Worm (Caenorhabditis elegans) whole organism, late embryonic: ENCODE results near the gene W02B3.4.

ENCODE experiments used
- ceh-22 ChIP-seq: sonication (generic microtip); optimal IDR thresholded peaks from 2 replicates; lab custom pipeline; 2017; ENCODE audit warnings: missing biosample characterization, missing genetic modification characterization
- dmd-4 ChIP-seq: sonication (generic microtip); optimal IDR thresholded peaks from 2 replicates; lab custom pipeline; 2016; ENCODE audit warnings: borderline replicate concordance, missing genetic modification characterization, missing compliant biosample characterization
- pax-1 ChIP-seq: fragments of 150-350 bp; optimal IDR thresholded peaks from 2 replicates; lab custom pipeline; 2014; ENCODE audit warnings: missing biosample characterization, missing genetic modification characterization

ce11 chrIII:675822-676221 lies 7.4 kb downstream of the W02B3.4 start, which contains the start of gene grk-2:
- TF ChIP-seq dmd-4 (no peak), pax-1 (no peak), ceh-22 (no peak)
